Worm (Caenorhabditis elegans): ENCODE results near the gene msp-79.

DNA sequence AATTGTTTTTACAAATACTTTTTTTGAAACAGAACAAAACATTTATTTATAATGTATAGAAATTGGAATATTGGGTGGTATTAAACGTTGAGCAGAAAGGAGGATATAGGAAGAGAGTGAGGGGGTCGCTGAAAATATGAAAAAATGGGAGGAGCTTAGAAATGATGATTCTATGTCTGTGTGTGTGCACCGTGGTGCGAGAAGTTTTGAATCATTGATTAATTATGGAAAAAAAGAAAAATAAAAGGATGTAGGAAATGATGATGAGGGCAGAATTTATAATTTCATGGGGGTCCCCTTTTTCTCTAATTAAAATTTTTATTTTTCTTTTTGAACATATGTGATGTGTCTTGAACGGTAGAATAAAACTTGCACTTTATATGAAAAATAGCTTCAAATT is 17.7 kb upstream of the msp-79 start, which contains the start of gene sre-4:
- TF ChIP-seq klf-2 (GFP tag; conservative IDR thresholded peaks at IDR 0.05) (no peak), ztf-29 (GFP tag; IDR thresholded peaks at IDR 0.05) (no peak), cog-1 (tag; optimal IDR thresholded peaks at IDR 0.05) (no peak), tab-1 (GFP tag; IDR thresholded peaks at IDR 0.05) (no peak), med-1 (GFP tag; optimal IDR thresholded peaks at IDR 0.05; ENCODE audit: insufficient read depth) (no peak), flt-1 (GFP tag; IDR thresholded peaks at IDR 0.05) (no peak)
